Fruit fly (Drosophila melanogaster) whole organism, embryonic: ENCODE measurements around the gene CG3662.
A peak's percentile ranks its signal among the peaks of the same experiment; 100 is the strongest.

Experiments used
- CG10274 ChIP-seq: fragments of 200-800 bp; sonication (Bioruptor generic); optimal IDR thresholded peaks from 3 replicates; lab custom pipeline; 2017; ENCODE audit warnings: missing biosample characterization, mild to moderate bottlenecking, missing genetic modification characterization
- CG10543 ChIP-seq: fragments of 200-800 bp; sonication (Bioruptor generic); optimal IDR thresholded peaks from 3 replicates; lab custom pipeline; 2017; ENCODE audit warnings: missing biosample characterization, mild to moderate bottlenecking, missing genetic modification characterization, moderate library complexity
- CG10654 ChIP-seq: fragments of 200-800 bp; sonication (Bioruptor generic); optimal IDR thresholded peaks from 2 replicates; lab custom pipeline; 2016; ENCODE audit warnings: missing biosample characterization, missing genetic modification characterization
- CG12071 ChIP-seq: fragments of 200-800 bp; sonication (Bioruptor generic); optimal IDR thresholded peaks from 3 replicates; lab custom pipeline; 2018; ENCODE audit warnings: missing biosample characterization, mild to moderate bottlenecking, missing genetic modification characterization
- CG12769 ChIP-seq: fragments of 200-800 bp; sonication (Bioruptor generic); optimal IDR thresholded peaks from 2 replicates; lab custom pipeline; 2019; ENCODE audit warnings: missing biosample characterization, mild to moderate bottlenecking, missing genetic modification characterization, moderate library complexity
- CG16815 ChIP-seq: fragments of 200-800 bp; sonication (Bioruptor generic); optimal IDR thresholded peaks from 3 replicates; lab custom pipeline; 2017; ENCODE audit warnings: missing biosample characterization, mild to moderate bottlenecking, missing genetic modification characterization
- CG18262 ChIP-seq: fragments of 200-800 bp; optimal IDR thresholded peaks from 3 replicates; lab custom pipeline; 2019; ENCODE audit warnings: missing biosample characterization, mild to moderate bottlenecking, missing genetic modification characterization, moderate library complexity
- CG18619 ChIP-seq: fragments of 200-800 bp; sonication (Bioruptor generic); optimal IDR thresholded peaks from 3 replicates; lab custom pipeline; 2017; ENCODE audit warnings: missing biosample characterization, mild to moderate bottlenecking, missing genetic modification characterization
- CG2120 ChIP-seq: fragments of 200-800 bp; sonication (Bioruptor generic); optimal IDR thresholded peaks from 3 replicates; lab custom pipeline; 2016; ENCODE audit warnings: missing biosample characterization, missing genetic modification characterization
- CG2875 ChIP-seq: fragments of 200-800 bp; sonication (Bioruptor generic); optimal IDR thresholded peaks from 2 replicates; lab custom pipeline; 2017; ENCODE audit warnings: missing biosample characterization, mild to moderate bottlenecking, missing genetic modification characterization, missing genetic modification reagents
- CG30020 ChIP-seq: fragments of 200-800 bp; optimal IDR thresholded peaks from 2 replicates; lab custom pipeline; 2019; ENCODE audit warnings: missing biosample characterization, mild to moderate bottlenecking, missing genetic modification characterization, moderate library complexity
- CG30431 ChIP-seq: fragments of 200-800 bp; sonication (Bioruptor generic); optimal IDR thresholded peaks from 2 replicates; lab custom pipeline; 2017; ENCODE audit warnings: missing biosample characterization, missing genetic modification characterization
- CG34422 ChIP-seq: fragments of 200-800 bp; sonication (Bioruptor generic); IDR thresholded peaks from 3 replicates; pipeline ENCODE4 v1.3.6; 2022; ENCODE audit warnings: missing biosample characterization, missing genetic modification characterization
- CG3726 ChIP-seq: fragments of 200-800 bp; sonication (Bioruptor generic); IDR thresholded peaks from 3 replicates; pipeline ENCODE4, ENCODE4 v1.3.6; 2022; ENCODE audit warnings: missing biosample characterization, missing genetic modification characterization
- CG6254 ChIP-seq: fragments of 200-800 bp; sonication (Bioruptor generic); optimal IDR thresholded peaks from 3 replicates; lab custom pipeline; 2017; ENCODE audit warnings: mild to moderate bottlenecking, missing biosample characterization, missing genetic modification reagents, missing genetic modification characterization
- CG7928 ChIP-seq: fragments of 200-800 bp; sonication (Bioruptor generic); optimal IDR thresholded peaks from 2 replicates; lab custom pipeline; 2017; ENCODE audit warnings: missing biosample characterization, mild to moderate bottlenecking, missing genetic modification characterization
- CG9797 ChIP-seq: fragments of 200-800 bp; sonication (Bioruptor generic); optimal IDR thresholded peaks from 3 replicates; lab custom pipeline; 2018; ENCODE audit warnings: missing biosample characterization, mild to moderate bottlenecking, missing genetic modification characterization
- CkIIα-i1 ChIP-seq: fragments of 200-800 bp; sonication (Bioruptor generic); IDR thresholded peaks from 2 replicates; pipeline ENCODE4 v1.3.6; 2022; ENCODE audit warnings: missing biosample characterization, missing genetic modification characterization
- Dad ChIP-seq: fragments of 200-800 bp; sonication (Bioruptor generic); optimal IDR thresholded peaks from 3 replicates; lab custom pipeline; 2016; ENCODE audit warnings: missing biosample characterization, missing genetic modification characterization
- Dp ChIP-seq: fragments of 200-800 bp; sonication (Bioruptor generic); optimal IDR thresholded peaks from 2 replicates; lab custom pipeline; 2018; ENCODE audit warnings: missing biosample characterization, mild to moderate bottlenecking, missing genetic modification characterization, moderate library complexity
- Eip74EF ChIP-seq, 2 experiments: fragments of 200-800 bp in 1 of 2; fragments of >200 bp in 1 of 2; sonication (Bioruptor generic) in 1 of 2; optimal IDR thresholded peaks; 2 replicates each; lab custom pipeline; 2017 to 2019; ENCODE audit warnings: missing biosample characterization in 2 of 2, missing genetic modification characterization in 2 of 2, mild to moderate bottlenecking in 1 of 2, moderate library complexity in 1 of 2
- HLHmδ ChIP-seq: fragments of 200-800 bp; sonication (Bioruptor generic); optimal IDR thresholded peaks from 2 replicates; lab custom pipeline; 2018; ENCODE audit warnings: missing biosample characterization, mild to moderate bottlenecking, missing genetic modification characterization, moderate library complexity
- Hmx ChIP-seq: fragments of 200-800 bp; sonication (Bioruptor generic); optimal IDR thresholded peaks from 2 replicates; lab custom pipeline; 2016; ENCODE audit warnings: missing biosample characterization, missing genetic modification characterization
- Lhr ChIP-seq: fragments of 200-800 bp; sonication (Bioruptor generic); optimal IDR thresholded peaks from 3 replicates; lab custom pipeline; 2017; ENCODE audit warnings: mild to moderate bottlenecking, missing biosample characterization, missing genetic modification reagents, missing genetic modification characterization
- MBD-R2 ChIP-seq: fragments of 200-800 bp; sonication (Bioruptor generic); IDR thresholded peaks from 2 replicates; pipeline ENCODE4 v1.3.6; 2022; ENCODE audit warnings: missing biosample characterization, missing genetic modification characterization
- Mad ChIP-seq: fragments of 200-800 bp; sonication (Bioruptor generic); optimal IDR thresholded peaks from 2 replicates; lab custom pipeline; 2016; ENCODE audit warnings: missing biosample characterization, missing genetic modification characterization
- Mes4 ChIP-seq: fragments of 200-800 bp; sonication (Bioruptor generic); optimal IDR thresholded peaks from 2 replicates; lab custom pipeline; 2016; ENCODE audit warnings: missing biosample characterization, missing genetic modification characterization
- NC2α ChIP-seq: fragments of 200-800 bp; sonication (Bioruptor generic); optimal IDR thresholded peaks from 2 replicates; lab custom pipeline; 2016; ENCODE audit warnings: missing biosample characterization, missing genetic modification characterization
- Opbp ChIP-seq: fragments of 200-800 bp; sonication (Bioruptor generic); IDR thresholded peaks from 3 replicates; pipeline ENCODE4 v1.3.6; 2022; ENCODE audit warnings: missing biosample characterization, missing genetic modification characterization; ENCODE audit not compliant: partially characterized antibody
- Rx ChIP-seq: fragments of 200-800 bp; sonication (Bioruptor generic); IDR thresholded peaks from 2 replicates; pipeline ENCODE4 v1.3.6; 2022; ENCODE audit warnings: missing biosample characterization, missing genetic modification characterization
- Scr ChIP-seq: fragments of 200-800 bp; sonication (Bioruptor generic); IDR thresholded peaks from 2 replicates; pipeline ENCODE4 v1.3.6; 2022; ENCODE audit warnings: missing biosample characterization, missing genetic modification characterization; ENCODE audit not compliant: partially characterized antibody
- Sin3A ChIP-seq: fragments of >200 bp; optimal IDR thresholded peaks from 2 replicates; lab custom pipeline; 2018
- ab ChIP-seq: fragments of 200-800 bp; sonication (Bioruptor generic); optimal IDR thresholded peaks from 2 replicates; lab custom pipeline; 2016; ENCODE audit warnings: missing biosample characterization, missing genetic modification characterization
- ara ChIP-seq: fragments of 200-800 bp; sonication (Bioruptor generic); IDR thresholded peaks from 2 replicates; pipeline ENCODE4 v1.3.6; 2022; ENCODE audit warnings: missing biosample characterization, missing genetic modification characterization
- az2 ChIP-seq: fragments of 200-800 bp; sonication (Bioruptor generic); optimal IDR thresholded peaks from 3 replicates; lab custom pipeline; 2016; ENCODE audit warnings: missing biosample characterization, missing genetic modification characterization
- btn ChIP-seq: fragments of 200-800 bp; sonication (Bioruptor generic); optimal IDR thresholded peaks from 2 replicates; lab custom pipeline; 2016; ENCODE audit warnings: missing biosample characterization, missing genetic modification characterization
- cas ChIP-seq: fragments of 200-800 bp; sonication (Bioruptor generic); IDR thresholded peaks from 2 replicates; pipeline ENCODE4 v1.3.6; 2022; ENCODE audit warnings: missing biosample characterization, missing genetic modification characterization
- crc ChIP-seq: fragments of 200-800 bp; sonication (Bioruptor generic); optimal IDR thresholded peaks from 2 replicates; lab custom pipeline; 2016; ENCODE audit warnings: missing biosample characterization, missing genetic modification characterization
- dysf ChIP-seq: fragments of 200-800 bp; sonication (Bioruptor generic); IDR thresholded peaks from 3 replicates; pipeline ENCODE4 v1.3.6; 2022; ENCODE audit warnings: missing biosample characterization, missing genetic modification characterization
- exex ChIP-seq: fragments of 200-800 bp; sonication (Bioruptor generic); optimal IDR thresholded peaks from 4 replicates; lab custom pipeline; 2018; ENCODE audit warnings: missing biosample characterization, mild to moderate bottlenecking, missing genetic modification characterization, moderate library complexity
- eyg ChIP-seq: fragments of 200-800 bp; sonication (Bioruptor generic); optimal IDR thresholded peaks from 3 replicates; lab custom pipeline; 2016; ENCODE audit warnings: missing biosample characterization, missing genetic modification characterization
- fd64A ChIP-seq: fragments of 200-800 bp; sonication (Bioruptor generic); optimal IDR thresholded peaks from 3 replicates; lab custom pipeline; 2018; ENCODE audit warnings: missing biosample characterization, mild to moderate bottlenecking, missing genetic modification characterization
- fru ChIP-seq: fragments of >200 bp; optimal IDR thresholded peaks from 2 replicates; lab custom pipeline; 2017
- grau ChIP-seq: fragments of 200-800 bp; optimal IDR thresholded peaks from 3 replicates; lab custom pipeline; 2019; ENCODE audit warnings: missing biosample characterization, mild to moderate bottlenecking, missing genetic modification characterization, moderate library complexity
- jumu ChIP-seq: fragments of 200-800 bp; sonication (Bioruptor generic); optimal IDR thresholded peaks from 3 replicates; lab custom pipeline; 2016; ENCODE audit warnings: missing biosample characterization, missing genetic modification characterization
- klu ChIP-seq: fragments of 200-800 bp; sonication (Bioruptor generic); IDR thresholded peaks from 2 replicates; pipeline ENCODE4 v1.3.6; 2022; ENCODE audit warnings: missing biosample characterization, missing genetic modification characterization
- otp ChIP-seq: fragments of 200-800 bp; sonication (Bioruptor generic); IDR thresholded peaks from 3 replicates; pipeline ENCODE4, ENCODE4 v1.3.6; 2022; ENCODE audit warnings: missing biosample characterization, missing genetic modification characterization
- pho ChIP-seq: fragments of 200-800 bp; sonication (Bioruptor generic); optimal IDR thresholded peaks from 2 replicates; lab custom pipeline; 2016; ENCODE audit warnings: missing biosample characterization, missing genetic modification characterization
- sisA ChIP-seq: fragments of 200-800 bp; sonication (Bioruptor generic); IDR thresholded peaks from 2 replicates; pipeline ENCODE4 v1.3.6; 2022; ENCODE audit warnings: missing biosample characterization, missing genetic modification characterization
- slbo ChIP-seq: fragments of 200-800 bp; sonication (Bioruptor generic); IDR thresholded peaks from 2 replicates; pipeline ENCODE4 v1.3.6; 2022; ENCODE audit warnings: missing biosample characterization, missing genetic modification characterization
- tin ChIP-seq: fragments of 200-800 bp; sonication (Bioruptor generic); optimal IDR thresholded peaks from 3 replicates; lab custom pipeline; 2016; ENCODE audit warnings: missing biosample characterization, missing genetic modification characterization
- vnd ChIP-seq: fragments of 200-800 bp; sonication (Bioruptor generic); IDR thresholded peaks from 3 replicates; pipeline ENCODE4 v1.3.6; 2022; ENCODE audit warnings: missing biosample characterization, missing genetic modification characterization; ENCODE audit not compliant: partially characterized antibody

CG3662 gene

DNA sequence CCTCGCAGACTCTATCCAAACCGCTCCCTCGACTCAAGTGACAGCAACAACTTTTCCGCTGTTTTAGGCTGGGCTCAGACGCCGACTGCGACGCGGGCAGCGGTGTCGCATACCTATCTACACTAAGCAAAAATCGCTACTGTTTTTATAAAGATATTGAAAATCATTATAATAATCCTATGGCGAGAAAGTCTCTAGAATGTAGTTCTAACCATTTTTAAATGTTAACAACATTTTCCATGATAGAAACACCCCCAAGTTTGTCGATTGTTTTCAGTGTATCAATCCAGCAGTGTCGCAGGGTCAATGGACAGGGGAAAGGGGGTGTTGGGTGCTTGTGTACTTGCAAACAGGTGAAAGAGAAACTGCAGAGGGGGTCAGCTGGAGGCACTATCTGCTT, 44.8 kb downstream of the CG3662 start (continued):
- TF ChIP-seq btn (GFP tag; lab: Kevin White, UChicago) = peak; percentile 92
- TF ChIP-seq CG7928 (GFP tag; lab: Kevin White, UChicago) = peak; percentile 77
- TF ChIP-seq fru (lab: Kevin White, UChicago) = no peak
- TF ChIP-seq CkIIα-i1 (GFP tag; lab: Robert Waterston, UW) = peak; percentile 65
- TF ChIP-seq CG3726 (GFP tag; lab: Robert Waterston, UW) = peak; percentile 92
- peak; percentile 94 for TF ChIP-seq crc (GFP tag; lab: Kevin White, UChicago)
- TF ChIP-seq Mes4 (GFP tag; lab: Kevin White, UChicago) = peak; percentile 92
- peak; percentile 92 for TF ChIP-seq CG6254 (GFP tag; lab: Kevin White, UChicago)
- TF ChIP-seq grau = peak; percentile 94
- TF ChIP-seq CG12071 (GFP tag; lab: Kevin White, UChicago) = peak; percentile 96
- TF ChIP-seq otp (GFP tag; lab: Robert Waterston, UW) = peak; percentile 98
- TF ChIP-seq CG9797 (GFP tag; lab: Kevin White, UChicago) = peak; percentile 48
- peak; percentile 96 for TF ChIP-seq CG18619 (GFP tag; lab: Kevin White, UChicago)
- peak; percentile 93 for TF ChIP-seq CG2875 (GFP tag; lab: Kevin White, UChicago)
- peak; percentile 91 for TF ChIP-seq MBD-R2 (GFP tag; lab: Robert Waterston, UW)
- peak; percentile 92 for TF ChIP-seq Hmx (GFP tag; lab: Kevin White, UChicago)
- TF ChIP-seq CG2120 (GFP tag; lab: Kevin White, UChicago) = peak; percentile 97
- TF ChIP-seq Dp (GFP tag; lab: Kevin White, UChicago) = peak; percentile 11
- TF ChIP-seq klu (GFP tag; lab: Robert Waterston, UW) = peak; percentile 90
- no peak for TF ChIP-seq Scr (GFP tag; lab: Robert Waterston, UW)
- peak; percentile 97 for TF ChIP-seq slbo (GFP tag; lab: Robert Waterston, UW)
- TF ChIP-seq eyg = peak; percentile 92
- TF ChIP-seq CG10274 (GFP tag; lab: Kevin White, UChicago) = peak; percentile 88
- no peak for TF ChIP-seq Opbp (GFP tag; lab: Robert Waterston, UW)
- TF ChIP-seq exex (tag; lab: Kevin White, UChicago) = peak; percentile 63
- no peak for TF ChIP-seq vnd
- peak; percentile 91 for TF ChIP-seq fd64A (GFP tag; lab: Kevin White, UChicago)
- peak; percentile 97 for TF ChIP-seq CG34422
- TF ChIP-seq pho = peak; percentile 96
- peak; percentile 95 for TF ChIP-seq CG18262 (tag; lab: Kevin White, UChicago)
- peak; percentile 98 for TF ChIP-seq CG12769 (tag; lab: Kevin White, UChicago)
- TF ChIP-seq HLHmδ = no peak
- peak; percentile 96 for TF ChIP-seq Mad
- peak; percentile 94 for TF ChIP-seq CG30431 (GFP tag; lab: Kevin White, UChicago)
- peak; percentile 93 for TF ChIP-seq CG16815 (GFP tag; lab: Kevin White, UChicago)
- TF ChIP-seq Lhr (GFP tag; lab: Kevin White, UChicago) = peak; percentile 85
- peak; percentile 94 for TF ChIP-seq CG10654 (GFP tag; lab: Kevin White, UChicago)
- peak; percentile 96 for TF ChIP-seq az2 (GFP tag; lab: Kevin White, UChicago)
- peak; percentile 97 for TF ChIP-seq dysf (GFP tag; lab: Robert Waterston, UW)
- peak; percentile 89 for TF ChIP-seq cas (GFP tag; lab: Robert Waterston, UW)
- TF ChIP-seq CG30020 (tag; lab: Kevin White, UChicago) = peak; percentile 72
- TF ChIP-seq Sin3A (lab: Kevin White, UChicago) = no peak
- peak; percentile 96 for TF ChIP-seq Rx (GFP tag; lab: Robert Waterston, UW)
- TF ChIP-seq ab (GFP tag; lab: Kevin White, UChicago) = peak; percentile 90
- TF ChIP-seq Dad = peak; percentile 94
- TF ChIP-seq jumu (GFP tag; lab: Kevin White, UChicago) = peak; percentile 95
- peak; percentile 95 for TF ChIP-seq tin
- peak; percentile 86 for TF ChIP-seq NC2α (GFP tag; lab: Kevin White, UChicago)
- TF ChIP-seq CG10543 (GFP tag; lab: Kevin White, UChicago) = peak; percentile 85
- TF ChIP-seq sisA (GFP tag; lab: Robert Waterston, UW) = peak; percentile 96
- TF ChIP-seq ara (GFP tag; lab: Robert Waterston, UW) = peak; percentile 97
- TF ChIP-seq Eip74EF (GFP tag; optimal IDR thresholded peaks at IDR 0.05; lab: Kevin White, UChicago) = peak in 1 of 2 experiments; percentile 94
